Worm (Caenorhabditis elegans) whole organism, mixed stage, embryonic: ENCODE data around the gene K12H4.6.

Source experiments
- elt-1 ChIP-seq: sonication (generic microtip); optimal IDR thresholded peaks from 2 replicates; lab custom pipeline; 2017; ENCODE audit warnings: missing genetic modification characterization, mild to moderate bottlenecking, missing compliant biosample characterization, antibody characterized with exemption, moderate library complexity, borderline replicate concordance; ENCODE audit not compliant: insufficient read depth
- mep-1 ChIP-seq: fragments of 150-350 bp; optimal IDR thresholded peaks from 2 replicates; lab custom pipeline; 2017; ENCODE audit warnings: missing biosample characterization, missing genetic modification reagents, missing genetic modification characterization, inconsistent platforms
- nhr-2 ChIP-seq: fragments of 150-350 bp; optimal IDR thresholded peaks from 2 replicates; lab custom pipeline; 2014; ENCODE audit warnings: missing biosample characterization, missing genetic modification characterization
- nhr-28 ChIP-seq: fragments of 150-350 bp; optimal IDR thresholded peaks from 2 replicates; lab custom pipeline; 2014; ENCODE audit warnings: missing biosample characterization, missing genetic modification characterization
- pha-4 ChIP-seq: fragments of 150-350 bp; optimal IDR thresholded peaks from 2 replicates; lab custom pipeline; 2018; ENCODE audit warnings: missing biosample characterization, missing genetic modification reagents, missing genetic modification characterization
- snpc-4 ChIP-seq: fragments of 150-350 bp; optimal IDR thresholded peaks from 2 replicates; lab custom pipeline; 2014; ENCODE audit warnings: missing biosample characterization, missing genetic modification characterization
- unc-120 ChIP-seq: sonication (generic microtip); optimal IDR thresholded peaks from 2 replicates; lab custom pipeline; 2017; ENCODE audit warnings: missing genetic modification characterization, missing compliant biosample characterization; ENCODE audit not compliant: poor library complexity, severe bottlenecking
- zip-8 ChIP-seq: fragments of 150-350 bp; optimal IDR thresholded peaks from 2 replicates; lab custom pipeline; 2014; ENCODE audit warnings: missing biosample characterization, missing genetic modification characterization
- ztf-11 ChIP-seq: fragments of 150-350 bp; optimal IDR thresholded peaks from 2 replicates; lab custom pipeline; 2014; ENCODE audit warnings: missing biosample characterization, missing genetic modification characterization

DNA sequence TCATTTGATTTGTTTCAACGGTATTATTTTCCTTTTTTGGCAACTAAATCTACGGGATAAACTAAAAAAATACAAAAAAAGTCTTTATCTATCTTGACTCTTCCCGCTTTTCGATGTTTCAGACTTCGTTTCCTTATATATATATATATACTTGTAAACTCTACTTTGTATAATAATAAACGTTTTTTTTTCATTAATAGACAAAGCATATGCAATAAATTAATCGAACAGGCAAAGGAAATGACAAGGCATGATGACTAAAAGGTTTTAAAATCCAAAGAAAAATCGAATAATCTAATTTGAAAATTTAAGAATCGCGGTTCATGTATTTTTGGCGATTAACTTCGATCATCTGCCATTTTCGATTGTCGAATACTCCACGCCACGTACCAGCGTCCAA lies 29.1 kb downstream of the K12H4.6 start:
- TF ChIP-seq zip-8 (tag; lab: Kevin White, UChicago) (no peak), nhr-28 (tag; lab: Kevin White, UChicago) (no peak), snpc-4 (tag; lab: Kevin White, UChicago) (no peak), elt-1 (tag; lab: Kevin White, UChicago) (no peak), nhr-2 (tag; lab: Kevin White, UChicago) (no peak), unc-120 (no peak), mep-1 (tag; lab: Kevin White, UChicago) (no peak), pha-4 (tag; lab: Kevin White, UChicago) (no peak), ztf-11 (no peak)
